Fruit fly (Drosophila melanogaster): ENCODE data around the gene CG31525.
A peak's percentile ranks its signal among the peaks of the same experiment; 100 is the strongest.

The CG31525 gene

DNA sequence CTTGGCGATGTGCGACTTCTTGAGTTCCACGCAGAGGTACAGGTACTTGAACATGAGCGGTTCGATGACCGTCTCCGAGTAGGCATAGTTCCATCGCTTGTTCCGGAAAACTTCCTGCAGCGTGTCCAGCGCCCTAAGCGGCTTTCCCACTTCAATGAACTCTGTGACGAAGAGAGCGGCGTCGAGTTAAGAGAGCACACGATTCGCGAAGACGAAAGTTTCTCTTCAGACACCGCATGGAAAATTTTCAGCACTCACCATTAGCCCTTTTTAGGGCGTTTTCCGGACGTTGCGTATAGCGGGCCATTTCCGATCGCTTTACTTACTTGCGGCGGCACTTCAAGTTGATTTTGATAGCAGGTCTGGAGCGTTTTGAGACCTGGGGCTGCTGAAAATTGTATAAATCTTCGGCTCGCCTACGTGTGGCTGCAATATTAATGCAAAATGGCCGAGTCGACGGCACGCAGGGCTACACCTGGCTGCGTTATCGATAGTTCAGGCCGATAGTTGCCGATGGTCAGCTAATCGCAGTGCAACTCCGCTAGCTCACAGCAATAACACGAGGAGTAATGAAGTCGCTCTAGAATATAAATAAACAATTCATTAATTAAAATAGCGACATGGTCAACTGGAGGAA, 6.7 kb downstream of the CG31525 start, which contains the start of the genes eIF3a and CG1074 (continued):
- TF ChIP-seq CG11762 (GFP tag; optimal IDR thresholded peaks at IDR 0.05; ENCODE audit: insufficient read depth) (no peak), fd85E (GFP tag; optimal IDR thresholded peaks at IDR 0.05) (no peak), Eip93F (GFP tag; optimal IDR thresholded peaks at IDR 0.05) (no peak), Gug (GFP tag; IDR thresholded peaks at IDR 0.05) (no peak), CG8632 (GFP tag; optimal IDR thresholded peaks at IDR 0.05) (no peak), Sox102F (GFP tag; optimal IDR thresholded peaks at IDR 0.05) (no peak), achi (GFP tag; optimal IDR thresholded peaks at IDR 0.05) (no peak), CG32006 (GFP tag; optimal IDR thresholded peaks at IDR 0.05) (no peak), cyc (GFP tag; optimal IDR thresholded peaks at IDR 0.05) (no peak), CG11902 (GFP tag; optimal IDR thresholded peaks at IDR 0.05) (no peak), Met (GFP tag; optimal IDR thresholded peaks at IDR 0.05) (no peak), svp (GFP tag) (no peak), CG10669 (GFP tag; optimal IDR thresholded peaks at IDR 0.05) (no peak), esn (GFP tag; optimal IDR thresholded peaks at IDR 0.05) (peak; percentile 75)

DNA sequence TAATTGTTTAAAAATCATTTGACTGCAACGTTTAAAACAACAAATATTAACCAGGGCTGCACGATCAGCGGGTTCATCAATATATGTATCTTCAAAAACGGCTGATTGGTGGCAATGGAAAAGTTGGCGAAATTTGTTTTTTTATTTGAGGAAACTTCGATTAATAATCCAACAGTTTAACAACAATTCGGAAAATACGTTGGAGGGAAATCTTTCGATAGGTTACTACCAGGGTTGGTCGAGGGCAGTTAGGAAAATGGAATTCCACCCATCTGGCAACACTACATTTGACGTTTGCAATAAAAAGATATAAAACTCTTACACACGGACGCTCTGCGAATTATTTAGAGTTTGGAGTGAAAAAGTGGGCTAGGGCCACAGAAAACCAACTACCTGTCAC, 10.3 kb downstream of the CG31525 start, which contains the start of the genes Lipt2 and CG14650:
Lipt2 (minus strand) TSS at position 217 of the 400 bp plus-strand sequence.
CG14650 (plus strand) TSS at position 275 of the 400 bp plus-strand sequence.
- TF ChIP-seq Blimp-1 (GFP tag; optimal IDR thresholded peaks at IDR 0.05) (no peak), achi (GFP tag; optimal IDR thresholded peaks at IDR 0.05) (peak; percentile 85), Ets21C (GFP tag; optimal IDR thresholded peaks at IDR 0.05) (no peak), eg (GFP tag; IDR thresholded peaks at IDR 0.05) (peak; percentile 33; the same call in 1 of the 3 replicates), svp (GFP tag) (no peak), cyc (GFP tag; optimal IDR thresholded peaks at IDR 0.05) (peak; percentile 59), Smox (GFP tag; optimal IDR thresholded peaks at IDR 0.05) (no peak), CG4318 (GFP tag; optimal IDR thresholded peaks at IDR 0.05) (no peak), fd85E (GFP tag; optimal IDR thresholded peaks at IDR 0.05) (no peak), fd59A (GFP tag; optimal IDR thresholded peaks at IDR 0.05) (no peak), CG8119 (GFP tag; IDR thresholded peaks at IDR 0.05) (no peak), Gug (GFP tag; IDR thresholded peaks at IDR 0.05) (peak; percentile 19; the same call in 1 of the 2 replicates), pdm3 (GFP tag; optimal IDR thresholded peaks at IDR 0.05) (no peak), Met (GFP tag; optimal IDR thresholded peaks at IDR 0.05) (no peak), CG1621 (tag; optimal IDR thresholded peaks at IDR 0.05) (peak; percentile 14), Eip75B (GFP tag; optimal IDR thresholded peaks at IDR 0.05) (no peak), Sox15 (GFP tag; optimal IDR thresholded peaks at IDR 0.05) (peak; percentile 39), CG8319 (GFP tag; optimal IDR thresholded peaks at IDR 0.05) (no peak), CG11762 (GFP tag; optimal IDR thresholded peaks at IDR 0.05; ENCODE audit: insufficient read depth) (peak; percentile 39), vri (GFP tag; optimal IDR thresholded peaks at IDR 0.05) (no peak), CG11902 (GFP tag; optimal IDR thresholded peaks at IDR 0.05) (peak; percentile 51), lz (GFP tag; optimal IDR thresholded peaks at IDR 0.05) (peak; percentile 73), CG10669 (GFP tag; optimal IDR thresholded peaks at IDR 0.05) (no peak), fkh (GFP tag; optimal IDR thresholded peaks at IDR 0.05) (no peak), Lpt (GFP tag; optimal IDR thresholded peaks at IDR 0.05) (no peak), CG34406 (GFP tag; optimal IDR thresholded peaks at IDR 0.05) (no peak), CG15336 (GFP tag; IDR thresholded peaks at IDR 0.05) (no peak), CG6808 (GFP tag; optimal IDR thresholded peaks at IDR 0.05) (no peak), CG7368 (GFP tag; optimal IDR thresholded peaks at IDR 0.05) (no peak), spab (GFP tag; optimal IDR thresholded peaks at IDR 0.05) (no peak), CG31627 (GFP tag; optimal IDR thresholded peaks at IDR 0.05) (peak; percentile 75), Sox102F (GFP tag; optimal IDR thresholded peaks at IDR 0.05) (no peak), CG3032 (tag; optimal IDR thresholded peaks at IDR 0.05) (peak; percentile 60), CG10631 (GFP tag; optimal IDR thresholded peaks at IDR 0.05) (no peak), salr (GFP tag; optimal IDR thresholded peaks at IDR 0.05) (no peak), Hr39 (GFP tag; optimal IDR thresholded peaks at IDR 0.05) (no peak), acj6 (GFP tag; optimal IDR thresholded peaks at IDR 0.05) (peak; percentile 67), CG9139 (GFP tag; optimal IDR thresholded peaks at IDR 0.05) (no peak), net (GFP tag; optimal IDR thresholded peaks at IDR 0.05) (peak; percentile 56), esn (GFP tag; optimal IDR thresholded peaks at IDR 0.05) (peak; percentile 79), Eip93F (GFP tag; optimal IDR thresholded peaks at IDR 0.05) (no peak), CG6854 (GFP tag; optimal IDR thresholded peaks at IDR 0.05) (no peak), Ets96B (tag; optimal IDR thresholded peaks at IDR 0.05) (no peak), CG6792 (GFP tag; optimal IDR thresholded peaks at IDR 0.05) (peak; percentile 47), dac (GFP tag; optimal IDR thresholded peaks at IDR 0.05) (no peak), OdsH (GFP tag; optimal IDR thresholded peaks at IDR 0.05) (no peak)

All from whole organism, prepupa.